Worm (Caenorhabditis elegans) whole organism, L1 larva: ENCODE measurements around the gene rbc-1.

ENCODE experiments used
- C04F5.9 ChIP-seq: sonication (generic microtip); optimal IDR thresholded peaks from 2 replicates; lab custom pipeline; 2016; ENCODE audit warnings: missing genetic modification characterization, missing compliant biosample characterization
- C34B4.2 ChIP-seq: sonication (generic microtip); optimal IDR thresholded peaks from 2 replicates; lab custom pipeline; 2017; ENCODE audit warnings: mild to moderate bottlenecking, missing genetic modification characterization, missing compliant biosample characterization
- Y116A8C.19 ChIP-seq: sonication (generic microtip); optimal IDR thresholded peaks from 2 replicates; lab custom pipeline; 2016; ENCODE audit warnings: missing compliant biosample characterization, missing genetic modification characterization, borderline replicate concordance
- aha-1 ChIP-seq: fragments of 150-350 bp; optimal IDR thresholded peaks from 2 replicates; lab custom pipeline; 2014; ENCODE audit warnings: missing biosample characterization, missing genetic modification characterization
- blmp-1 ChIP-seq: fragments of 150-350 bp; optimal IDR thresholded peaks from 2 replicates; lab custom pipeline; 2014; ENCODE audit warnings: missing biosample characterization, missing genetic modification characterization
- ceh-8 ChIP-seq: fragments of 200-800 bp; sonication (Bioruptor generic); optimal IDR thresholded peaks from 2 replicates; lab custom pipeline; 2018; ENCODE audit warnings: mild to moderate bottlenecking, missing genetic modification characterization, moderate library complexity, missing compliant biosample characterization
- ceh-90 ChIP-seq: sonication (generic microtip); optimal IDR thresholded peaks from 2 replicates; lab custom pipeline; 2016; ENCODE audit warnings: missing genetic modification characterization, missing compliant biosample characterization
- dpl-1 ChIP-seq, 3 experiments: fragments of 150-350 bp in 2 of 3; sonication (generic microtip) in 1 of 3; optimal IDR thresholded peaks; 2 replicates each; lab custom pipeline; 2014 to 2017; ENCODE audit warnings: missing biosample characterization in 3 of 3, missing genetic modification characterization in 3 of 3, missing genetic modification reagents in 3 of 3
- efl-1 ChIP-seq, 4 experiments: fragments of 150-350 bp; optimal IDR thresholded peaks in 3 of 4; peaks in 1 of 4; 1 replicate in 1 of 4; 2 replicates in 3 of 4; lab custom pipeline; 2014; ENCODE audit warnings: missing biosample characterization in 2 of 4, missing genetic modification characterization in 2 of 4, missing genetic modification reagents in 2 of 4
- efl-3 ChIP-seq: fragments of 200-800 bp; sonication (Bioruptor generic); optimal IDR thresholded peaks from 2 replicates; lab custom pipeline; 2018; ENCODE audit warnings: mild to moderate bottlenecking, missing genetic modification characterization, missing compliant biosample characterization
- egl-13 ChIP-seq: sonication (generic microtip); optimal IDR thresholded peaks from 2 replicates; lab custom pipeline; 2016; ENCODE audit warnings: missing genotype, missing genetic modification reagents, missing genetic modification characterization, missing compliant biosample characterization
- elt-2 ChIP-seq: sonication (generic microtip); optimal IDR thresholded peaks from 2 replicates; lab custom pipeline; 2016; ENCODE audit warnings: missing genetic modification characterization, mild to moderate bottlenecking, inconsistent platforms, missing compliant biosample characterization, missing genetic modification reagents
- elt-3 ChIP-seq, 6 experiments: fragments of 150-350 bp in 1 of 6; sonication (generic microtip); optimal IDR thresholded peaks; 2 replicates each; lab custom pipeline; 2017 to 2018; ENCODE audit warnings: missing biosample characterization in 6 of 6, missing genetic modification characterization in 6 of 6, inconsistent platforms in 1 of 6
- fkh-4 ChIP-seq: sonication (generic microtip); optimal IDR thresholded peaks from 2 replicates; lab custom pipeline; 2016; ENCODE audit warnings: missing compliant biosample characterization, missing genetic modification characterization, borderline replicate concordance
- hlh-4 ChIP-seq: sonication (generic microtip); optimal IDR thresholded peaks from 2 replicates; lab custom pipeline; 2016; ENCODE audit warnings: mild to moderate bottlenecking, missing genetic modification characterization, missing compliant biosample characterization
- hpl-2 ChIP-seq: fragments of 150-350 bp; optimal IDR thresholded peaks from 2 replicates; lab custom pipeline; 2014; ENCODE audit warnings: missing biosample characterization, missing genetic modification reagents, missing genetic modification characterization
- isw-1 ChIP-seq: fragments of 200-800 bp; sonication (Bioruptor generic); IDR thresholded peaks from 2 replicates; pipeline ENCODE4 v1.3.6; 2022; ENCODE audit warnings: missing genetic modification characterization, missing compliant biosample characterization
- jun-1 ChIP-seq: fragments of 150-350 bp; optimal IDR thresholded peaks from 2 replicates; lab custom pipeline; 2014; ENCODE audit warnings: missing biosample characterization, missing genetic modification reagents, missing genetic modification characterization
- lin-14 ChIP-seq: fragments of 200-800 bp; sonication (Bioruptor generic); optimal IDR thresholded peaks from 2 replicates; lab custom pipeline; 2018; ENCODE audit warnings: mild to moderate bottlenecking, missing genetic modification characterization, moderate library complexity, missing compliant biosample characterization
- lin-15B ChIP-seq: fragments of 150-350 bp; sonication (generic microtip); optimal IDR thresholded peaks from 3 replicates; lab custom pipeline; 2014; ENCODE audit warnings: missing biosample characterization, missing genetic modification characterization
- lsy-2 ChIP-seq, 2 experiments: fragments of 150-350 bp; optimal IDR thresholded peaks; 2 replicates each; lab custom pipeline; 2014; ENCODE audit warnings: missing biosample characterization in 2 of 2, missing genetic modification characterization in 2 of 2
- mab-9 ChIP-seq: fragments of 200-800 bp; sonication (Bioruptor generic); IDR thresholded peaks from 2 replicates; pipeline ENCODE4 v1.3.6; 2022; ENCODE audit warnings: missing genetic modification reagents, missing genetic modification characterization, missing compliant biosample characterization
- mef-2 ChIP-seq: fragments of 150-350 bp; optimal IDR thresholded peaks from 2 replicates; lab custom pipeline; 2014; ENCODE audit warnings: missing biosample characterization, missing genetic modification characterization
- nhr-12 ChIP-seq: sonication (generic microtip); optimal IDR thresholded peaks from 2 replicates; lab custom pipeline; 2017; ENCODE audit warnings: missing biosample characterization, missing genetic modification characterization
- nhr-19 ChIP-seq: fragments of 200-800 bp; sonication (Bioruptor generic); conservative IDR thresholded peaks from 2 replicates; pipeline ENCODE4 v1.3.6; 2022; ENCODE audit warnings: missing genetic modification characterization, missing compliant biosample characterization
- nhr-237 ChIP-seq: fragments of 150-350 bp; optimal IDR thresholded peaks from 2 replicates; lab custom pipeline; 2014; ENCODE audit warnings: missing biosample characterization, missing genetic modification characterization
- nhr-28 ChIP-seq: fragments of 150-350 bp; optimal IDR thresholded peaks from 2 replicates; lab custom pipeline; 2014; ENCODE audit warnings: missing biosample characterization, missing genetic modification characterization
- nhr-71 ChIP-seq: sonication (generic microtip); optimal IDR thresholded peaks from 2 replicates; lab custom pipeline; 2016; ENCODE audit warnings: mild to moderate bottlenecking, missing genetic modification characterization, moderate library complexity, missing compliant biosample characterization
- nhr-76 ChIP-seq: sonication (generic microtip); optimal IDR thresholded peaks from 2 replicates; lab custom pipeline; 2017; ENCODE audit warnings: missing biosample characterization, missing genetic modification characterization
- nhr-77 ChIP-seq: fragments of 150-350 bp; optimal IDR thresholded peaks from 2 replicates; lab custom pipeline; 2014; ENCODE audit warnings: missing biosample characterization, missing genetic modification characterization
- nhr-84 ChIP-seq: sonication (generic microtip); optimal IDR thresholded peaks from 2 replicates; lab custom pipeline; 2017; ENCODE audit warnings: missing biosample characterization, missing genetic modification characterization
- pqm-1 ChIP-seq: sonication (generic microtip); optimal IDR thresholded peaks from 3 replicates; lab custom pipeline; 2017; ENCODE audit warnings: missing biosample characterization, missing genetic modification characterization
- snpc-4 ChIP-seq: fragments of 150-350 bp; optimal IDR thresholded peaks from 2 replicates; lab custom pipeline; 2014; ENCODE audit warnings: missing biosample characterization, missing genetic modification characterization
- snu-23 ChIP-seq: sonication (generic microtip); optimal IDR thresholded peaks from 2 replicates; lab custom pipeline; 2016; ENCODE audit warnings: missing genetic modification characterization, missing compliant biosample characterization
- unc-130 ChIP-seq: fragments of 150-350 bp; optimal IDR thresholded peaks from 2 replicates; lab custom pipeline; 2017; ENCODE audit warnings: missing biosample characterization, missing genetic modification characterization, inconsistent platforms
- unc-30 ChIP-seq: sonication (generic microtip); optimal IDR thresholded peaks from 2 replicates; lab custom pipeline; 2017; ENCODE audit warnings: missing biosample characterization, missing genetic modification characterization
- vab-15 ChIP-seq: sonication (generic microtip); optimal IDR thresholded peaks from 2 replicates; lab custom pipeline; 2017; ENCODE audit warnings: missing genotype, mild to moderate bottlenecking, missing genetic modification characterization, missing compliant biosample characterization
- xbp-1 ChIP-seq: sonication (generic microtip); optimal IDR thresholded peaks from 2 replicates; lab custom pipeline; 2016; ENCODE audit warnings: missing genetic modification characterization, missing compliant biosample characterization
- zag-1 ChIP-seq: fragments of 150-350 bp; optimal IDR thresholded peaks from 2 replicates; lab custom pipeline; 2014; ENCODE audit warnings: missing biosample characterization, missing genetic modification characterization

Gene rbc-1

DNA sequence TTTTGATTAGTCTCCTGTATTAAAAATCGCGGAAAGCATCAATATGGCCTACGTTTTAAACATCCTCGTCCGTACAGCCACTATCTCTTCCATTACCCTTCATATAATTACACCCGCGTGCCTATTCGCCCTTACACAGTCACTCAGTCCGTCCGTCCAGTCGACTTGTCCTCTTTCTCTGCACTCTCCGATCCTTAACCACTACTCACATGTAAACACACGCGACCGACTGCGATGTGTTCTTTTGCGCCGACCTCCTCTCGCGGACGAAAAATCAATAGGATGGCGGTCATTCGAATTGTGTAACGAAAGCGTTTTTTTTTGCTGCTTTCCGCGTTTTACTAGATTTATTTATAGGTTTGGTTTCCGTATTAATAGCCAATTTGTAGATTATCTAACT is 8.5 kb upstream of the rbc-1 start, which contains the start of gene eor-2 (continued):
- peak; percentile 24 to 49 for TF ChIP-seq efl-1 (optimal IDR thresholded peaks at IDR 0.05; lab: Kevin White, UChicago)
- peak; percentile 40 to 93 for TF ChIP-seq efl-1 (GFP tag; optimal IDR thresholded peaks at IDR 0.05 in 1 of 2; lab: Kevin White, UChicago)
- peak; percentile 4 for TF ChIP-seq lin-15B
- TF ChIP-seq Y116A8C.19 (tag; lab: Kevin White, UChicago) = no peak
- no peak for TF ChIP-seq zag-1 (tag; lab: Kevin White, UChicago)
- peak; percentile 41 for TF ChIP-seq xbp-1 (tag; lab: Kevin White, UChicago)
- TF ChIP-seq mef-2 (tag; lab: Kevin White, UChicago) = no peak
- TF ChIP-seq ceh-8 (GFP tag; lab: Kevin White, UChicago) = no peak
- no peak for TF ChIP-seq aha-1 (tag; lab: Kevin White, UChicago)
- TF ChIP-seq efl-3 (GFP tag; lab: Kevin White, UChicago) = no peak
- no peak for TF ChIP-seq nhr-12
- no peak for TF ChIP-seq hlh-4 (tag; lab: Kevin White, UChicago)
- TF ChIP-seq nhr-237 (tag; lab: Kevin White, UChicago) = no peak
- TF ChIP-seq pqm-1 = no peak
- peak; percentile 78 for TF ChIP-seq blmp-1
- no peak for TF ChIP-seq unc-30 (tag; lab: Kevin White, UChicago)
- TF ChIP-seq C04F5.9 (tag; lab: Kevin White, UChicago) = no peak
- peak; percentile 96 for TF ChIP-seq lin-14 (GFP tag; lab: Kevin White, UChicago)
- no peak for TF ChIP-seq egl-13 (tag; lab: Kevin White, UChicago)
- TF ChIP-seq lsy-2 (tag; optimal IDR thresholded peaks at IDR 0.05; lab: Kevin White, UChicago) = peak; percentile 47 to 65
- TF ChIP-seq nhr-76 (tag; lab: Kevin White, UChicago) = no peak
- peak in 2 of 6 experiments; percentile 62 to 77 for TF ChIP-seq elt-3 (tag; optimal IDR thresholded peaks at IDR 0.05; lab: Kevin White, UChicago)
- no peak for TF ChIP-seq nhr-28
- peak; percentile 80 for TF ChIP-seq jun-1 (tag; lab: Kevin White, UChicago)
- no peak for TF ChIP-seq fkh-4 (tag; lab: Kevin White, UChicago)
- no peak for TF ChIP-seq vab-15 (tag; lab: Kevin White, UChicago)
- TF ChIP-seq C34B4.2 (tag; lab: Kevin White, UChicago) = no peak
- no peak for TF ChIP-seq ceh-90 (tag; lab: Kevin White, UChicago)
- TF ChIP-seq unc-130 (tag; lab: Kevin White, UChicago) = peak; percentile 75
- peak; percentile 83 for TF ChIP-seq snu-23
- TF ChIP-seq nhr-19 (GFP tag; lab: Robert Waterston, UW) = peak; percentile 59
- peak; percentile 69 for TF ChIP-seq snpc-4 (tag; lab: Kevin White, UChicago)
- TF ChIP-seq nhr-84 = no peak

DNA sequence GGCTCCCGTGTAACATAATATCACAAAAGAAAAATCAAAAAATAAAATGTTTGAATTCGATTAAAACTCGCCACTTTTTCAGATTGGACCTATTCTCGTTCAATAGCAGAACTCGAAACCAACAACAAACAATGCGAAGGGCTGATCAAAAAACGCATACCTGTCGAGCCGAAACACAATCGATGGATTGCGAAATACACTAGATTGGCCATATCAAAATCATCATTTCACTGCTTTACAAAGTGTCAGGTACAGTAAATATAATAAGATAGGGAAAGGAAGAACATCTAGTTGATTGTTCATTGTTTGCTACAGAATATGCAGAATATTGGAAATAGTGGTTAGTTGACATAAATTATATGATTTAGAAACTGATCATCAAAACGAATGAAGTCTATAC is 3.4 kb upstream of the rbc-1 start:
- TF ChIP-seq nhr-84 (no peak), dpl-1 (GFP tag; optimal IDR thresholded peaks at IDR 0.05; lab: Kevin White, UChicago) (no peak), fkh-4 (tag; lab: Kevin White, UChicago) (no peak), mab-9 (no peak), jun-1 (tag; lab: Kevin White, UChicago) (no peak), mef-2 (tag; lab: Kevin White, UChicago) (no peak), elt-2 (tag; lab: Kevin White, UChicago) (no peak), hpl-2 (no peak), nhr-19 (GFP tag; lab: Robert Waterston, UW) (no peak), isw-1 (GFP tag; lab: Robert Waterston, UW) (no peak), nhr-77 (tag; lab: Kevin White, UChicago) (no peak), ceh-90 (tag; lab: Kevin White, UChicago) (no peak), nhr-71 (no peak)
- TF ChIP-seq, all 84 proteins: peak for 0
